Worm (Caenorhabditis elegans): ENCODE measurements around the gene C34D4.3.
A peak's percentile ranks its signal among the peaks of the same experiment; 100 is the strongest.

C34D4.3 gene

ce11 chrIV:7147722-7148121 is 5.7 kb upstream of the C34D4.3 start (continued):
- TF ChIP-seq zip-4 (GFP tag; optimal IDR thresholded peaks at IDR 0.05) (no peak), C04F5.9 (tag; optimal IDR thresholded peaks at IDR 0.05) (no peak), hlh-17 (GFP tag; optimal IDR thresholded peaks at IDR 0.05; ENCODE audit: borderline replicate concordance) (no peak), unc-98 (GFP tag; IDR thresholded peaks at IDR 0.05) (no peak), nhr-76 (tag; optimal IDR thresholded peaks at IDR 0.05) (no peak), fkh-4 (tag; optimal IDR thresholded peaks at IDR 0.05; ENCODE audit: borderline replicate concordance) (no peak), aly-2 (tag; optimal IDR thresholded peaks at IDR 0.05) (no peak), mdl-1 (tag; optimal IDR thresholded peaks at IDR 0.05) (no peak), sox-4 (tag; optimal IDR thresholded peaks at IDR 0.05) (no peak), grh-1 (GFP tag; IDR thresholded peaks at IDR 0.05) (no peak), blmp-1 (tag; optimal IDR thresholded peaks at IDR 0.05) (no peak), lsy-2 (tag; optimal IDR thresholded peaks at IDR 0.05) (peak in 1 of 2 experiments; percentile 69), nhr-90 (tag; optimal IDR thresholded peaks at IDR 0.05; ENCODE audit: poor library complexity) (no peak), sup-37 (GFP tag; optimal IDR thresholded peaks at IDR 0.05) (no peak), fkh-10 (GFP tag; optimal IDR thresholded peaks at IDR 0.05) (no peak), lin-14 (GFP tag; optimal IDR thresholded peaks at IDR 0.05) (peak; percentile 53), ztf-11 (tag; optimal IDR thresholded peaks at IDR 0.05) (no peak), F16B12.6 (tag; optimal IDR thresholded peaks at IDR 0.05) (peak; percentile 47), unc-130 (tag; optimal IDR thresholded peaks at IDR 0.05) (no peak), Y116A8C.19 (tag; optimal IDR thresholded peaks at IDR 0.05; ENCODE audit: borderline replicate concordance) (no peak), nhr-19 (GFP tag; conservative IDR thresholded peaks at IDR 0.05) (no peak)

- TF ChIP-seq aly-2 (tag; optimal IDR thresholded peaks at IDR 0.05), result no peak
- TF ChIP-seq nhr-76 (tag; optimal IDR thresholded peaks at IDR 0.05), result no peak
- no peak for TF ChIP-seq mef-2 (tag; optimal IDR thresholded peaks at IDR 0.05)
- TF ChIP-seq blmp-1 (tag; optimal IDR thresholded peaks at IDR 0.05), result peak; percentile 65
- peak; percentile 57 to 72 for TF ChIP-seq lin-35 (GFP tag; optimal IDR thresholded peaks at IDR 0.05)
- peak in 2 of 3 experiments; percentile 3 to 48 for TF ChIP-seq ceh-82 (tag; optimal IDR thresholded peaks at IDR 0.05)
- no peak for TF ChIP-seq nhr-12 (tag; optimal IDR thresholded peaks at IDR 0.05)
- no peak for TF ChIP-seq mdl-1 (tag; optimal IDR thresholded peaks at IDR 0.05)
- no peak for TF ChIP-seq hlh-17 (GFP tag; optimal IDR thresholded peaks at IDR 0.05; ENCODE audit: borderline replicate concordance)
- TF ChIP-seq nhr-77 (tag; optimal IDR thresholded peaks at IDR 0.05), result no peak
- no peak for TF ChIP-seq tbx-2 (tag; optimal IDR thresholded peaks at IDR 0.05)
- TF ChIP-seq irx-1 (tag; optimal IDR thresholded peaks at IDR 0.05), result no peak
- peak; percentile 9 for TF ChIP-seq xbp-1 (tag; optimal IDR thresholded peaks at IDR 0.05)
- no peak for TF ChIP-seq vab-15 (tag; optimal IDR thresholded peaks at IDR 0.05)
- no peak for TF ChIP-seq jun-1 (tag; optimal IDR thresholded peaks at IDR 0.05)
- TF ChIP-seq ces-1 (GFP tag; optimal IDR thresholded peaks at IDR 0.05), result no peak
- TF ChIP-seq C04F5.9 (tag; optimal IDR thresholded peaks at IDR 0.05), result no peak
- no peak for TF ChIP-seq hlh-4 (tag; optimal IDR thresholded peaks at IDR 0.05)
- TF ChIP-seq ztf-4 (tag; optimal IDR thresholded peaks at IDR 0.05), result no peak
- TF ChIP-seq nhr-84 (tag; optimal IDR thresholded peaks at IDR 0.05), result no peak
- no peak for TF ChIP-seq hpl-2 (GFP tag; optimal IDR thresholded peaks at IDR 0.05)
- TF ChIP-seq zip-4 (GFP tag; optimal IDR thresholded peaks at IDR 0.05), result peak; percentile 61
- TF ChIP-seq nhr-28 (tag; optimal IDR thresholded peaks at IDR 0.05), result no peak
- no peak for TF ChIP-seq C16A3.4 (tag; optimal IDR thresholded peaks at IDR 0.05)
- TF ChIP-seq unc-62 (GFP tag; optimal IDR thresholded peaks at IDR 0.05), result no peak
- no peak for TF ChIP-seq aha-1 (tag; optimal IDR thresholded peaks at IDR 0.05)
- no peak for TF ChIP-seq egl-13 (tag; optimal IDR thresholded peaks at IDR 0.05)
- peak; percentile 22 for TF ChIP-seq unc-130 (tag; optimal IDR thresholded peaks at IDR 0.05)
- TF ChIP-seq sup-37 (GFP tag; optimal IDR thresholded peaks at IDR 0.05), result no peak
- TF ChIP-seq nhr-11 (tag; optimal IDR thresholded peaks at IDR 0.05), result no peak
- no peak for TF ChIP-seq unc-30 (tag; optimal IDR thresholded peaks at IDR 0.05)
- peak; percentile 31 for TF ChIP-seq fkh-8 (tag; optimal IDR thresholded peaks at IDR 0.05)
- no peak for TF ChIP-seq alr-1 (tag; optimal IDR thresholded peaks at IDR 0.05; ENCODE audit: borderline replicate concordance)
- TF ChIP-seq elt-2 (tag; optimal IDR thresholded peaks at IDR 0.05), result no peak
- peak; percentile 39 for TF ChIP-seq skn-1 (tag; optimal IDR thresholded peaks at IDR 0.05)
- no peak for TF ChIP-seq fkh-4 (tag; optimal IDR thresholded peaks at IDR 0.05; ENCODE audit: borderline replicate concordance)
- TF ChIP-seq nhr-71 (tag; optimal IDR thresholded peaks at IDR 0.05), result peak; percentile 36
- TF ChIP-seq ama-1 (optimal IDR thresholded peaks at IDR 0.05), result no peak
- no peak for TF ChIP-seq ceh-88 (GFP tag; IDR thresholded peaks at IDR 0.05)
- TF ChIP-seq ets-5 (GFP tag; IDR thresholded peaks at IDR 0.05), result no peak
These were observed 4.4 kb upstream of the C34D4.3 start, which contains the start of gene C34D4.4 for ce11 chrIV:7149020-7149601. TSS of gene C34D4.4 (plus strand) at chrIV:7149361.
